Fruit fly (Drosophila melanogaster): ENCODE measurements around the gene grn.
A peak's percentile ranks its signal among the peaks of the same experiment; 100 is the strongest.

Gene grn

dm6 chr3R:8181412-8182108 is at the start of gene grn (continued):
- TF ChIP-seq CG9797 (GFP tag; optimal IDR thresholded peaks at IDR 0.05): no peak
- no peak for TF ChIP-seq NK7.1 (GFP tag; optimal IDR thresholded peaks at IDR 0.05)
- no peak for TF ChIP-seq zen2 (GFP tag; IDR thresholded peaks at IDR 0.05; ENCODE audit: partially characterized antibody)
- no peak for TF ChIP-seq CG8765 (GFP tag; IDR thresholded peaks at IDR 0.05)
- TF ChIP-seq so (GFP tag; IDR thresholded peaks at IDR 0.05): peak; percentile 54; the same call in 1 of the 3 replicates
- TF ChIP-seq hth (optimal IDR thresholded peaks at IDR 0.05): no peak
- no peak for TF ChIP-seq bigmax (GFP tag; optimal IDR thresholded peaks at IDR 0.05)
- TF ChIP-seq nerfin-1 (tag; optimal IDR thresholded peaks at IDR 0.05): peak; percentile 29
- TF ChIP-seq bab2 (GFP tag; optimal IDR thresholded peaks at IDR 0.05): no peak
- 0 out of 2 replicates have a peak, but pooled peaks have one; percentile 22 for TF ChIP-seq al (GFP tag; IDR thresholded peaks at IDR 0.05)
- TF ChIP-seq caup (GFP tag; optimal IDR thresholded peaks at IDR 0.05; ENCODE audit: severe bottlenecking): no peak
- TF ChIP-seq CG33557 (GFP tag; optimal IDR thresholded peaks at IDR 0.05): peak; percentile 8
- no peak for TF ChIP-seq CG33213 (GFP tag; optimal IDR thresholded peaks at IDR 0.05)
- no peak for TF ChIP-seq pita (GFP tag; optimal IDR thresholded peaks at IDR 0.05)
- TF ChIP-seq CG3407 (GFP tag; optimal IDR thresholded peaks at IDR 0.05): no peak
- peak in 1 of 3 experiments; percentile 23 for TF ChIP-seq Stat92E (GFP tag; optimal IDR thresholded peaks at IDR 0.05)
- no peak for TF ChIP-seq Dek (tag; optimal IDR thresholded peaks at IDR 0.05)
- no peak for TF ChIP-seq br (optimal IDR thresholded peaks at IDR 0.05)
- TF ChIP-seq CG31441 (GFP tag; IDR thresholded peaks at IDR 0.05): 0 out of 2 replicates have a peak, but pooled peaks have one; percentile 31
- peak; percentile 31; the same call in 1 of the 2 replicates for TF ChIP-seq sens-2 (GFP tag; IDR thresholded peaks at IDR 0.05)
- no peak for TF ChIP-seq gfzf (GFP tag; optimal IDR thresholded peaks at IDR 0.05)
- peak; percentile 58; the same call in 2 of the 3 replicates for TF ChIP-seq CG6791 (GFP tag; IDR thresholded peaks at IDR 0.05; ENCODE audit: partially characterized antibody)
- TF ChIP-seq E2f1 (GFP tag; IDR thresholded peaks at IDR 0.05): no peak
- no peak for TF ChIP-seq CG15696 (tag; optimal IDR thresholded peaks at IDR 0.05)
- TF ChIP-seq shn (GFP tag; optimal IDR thresholded peaks at IDR 0.05): no peak
- TF ChIP-seq CG10959 (GFP tag; IDR thresholded peaks at IDR 0.05): no peak
- TF ChIP-seq Pdp1 (GFP tag; optimal IDR thresholded peaks at IDR 0.05): peak in 1 of 2 experiments; percentile 57
- TF ChIP-seq org-1 (GFP tag; optimal IDR thresholded peaks at IDR 0.05): no peak
- no peak for TF ChIP-seq Bteb2 (GFP tag; optimal IDR thresholded peaks at IDR 0.05)
- no peak for TF ChIP-seq CG30431 (GFP tag; optimal IDR thresholded peaks at IDR 0.05)
- no peak for TF ChIP-seq Kr (GFP tag; optimal IDR thresholded peaks at IDR 0.05)
- TF ChIP-seq Poxn (GFP tag; IDR thresholded peaks at IDR 0.05): no peak
- no peak for TF ChIP-seq CG10366 (GFP tag; IDR thresholded peaks at IDR 0.05)
- peak; percentile 3 for TF ChIP-seq CG10979 (tag; optimal IDR thresholded peaks at IDR 0.05)
- TF ChIP-seq CG14441 (GFP tag; IDR thresholded peaks at IDR 0.05): no peak
- peak; percentile 45; the same call in 1 of the 3 replicates for TF ChIP-seq Dbx (GFP tag; IDR thresholded peaks at IDR 0.05)
- TF ChIP-seq fu2 (GFP tag; optimal IDR thresholded peaks at IDR 0.05): no peak
- 0 out of 2 replicates have a peak, but pooled peaks have one; percentile 9 for TF ChIP-seq tna (GFP tag; IDR thresholded peaks at IDR 0.05; ENCODE audit: partially characterized antibody)
- no peak for TF ChIP-seq eve (GFP tag; optimal IDR thresholded peaks at IDR 0.05)
- no peak for TF ChIP-seq emc (GFP tag; optimal IDR thresholded peaks at IDR 0.05)
- TF ChIP-seq eyg (GFP tag; optimal IDR thresholded peaks at IDR 0.05): no peak
- no peak for TF ChIP-seq cato (GFP tag; optimal IDR thresholded peaks at IDR 0.05; ENCODE audit: borderline replicate concordance)
- no peak for TF ChIP-seq trh (GFP tag; optimal IDR thresholded peaks at IDR 0.05)
- no peak for TF ChIP-seq wdn (GFP tag; IDR thresholded peaks at IDR 0.05)
- TF ChIP-seq dm (GFP tag; optimal IDR thresholded peaks at IDR 0.05): peak; percentile 3
- TF ChIP-seq CG6683 (GFP tag; optimal IDR thresholded peaks at IDR 0.05): no peak
- no peak for TF ChIP-seq CG11695 (GFP tag; IDR thresholded peaks at IDR 0.05)
- TF ChIP-seq lab (GFP tag; optimal IDR thresholded peaks at IDR 0.05): peak; percentile 41
- TF ChIP-seq CG14667 (GFP tag; IDR thresholded peaks at IDR 0.05): no peak
- TF ChIP-seq Dip3 (GFP tag; optimal IDR thresholded peaks at IDR 0.05): no peak

Measured in whole organism, embryonic.